Worm (Caenorhabditis elegans) whole organism, L4 larva: ENCODE data around the gene dgn-2.

Source experiments
- R02D3.7 ChIP-seq: fragments of 150-350 bp; sonication (generic microtip); optimal IDR thresholded peaks from 3 replicates; lab custom pipeline; 2014; ENCODE audit warnings: missing biosample characterization, missing genetic modification characterization
- T20F7.1 ChIP-seq: fragments of 200-800 bp; sonication (Bioruptor generic); optimal IDR thresholded peaks from 2 replicates; lab custom pipeline; 2018; ENCODE audit warnings: mild to moderate bottlenecking, missing genetic modification characterization, missing compliant biosample characterization
- Y105C5A.15 ChIP-seq: fragments of 200-800 bp; sonication (Bioruptor generic); IDR thresholded peaks from 2 replicates; pipeline ENCODE4 v1.3.6; 2022; ENCODE audit warnings: missing genetic modification characterization, missing compliant biosample characterization
- Y5F2A.4 ChIP-seq: fragments of 200-800 bp; sonication (Bioruptor generic); optimal IDR thresholded peaks from 2 replicates; lab custom pipeline; 2018; ENCODE audit warnings: mild to moderate bottlenecking, missing genetic modification characterization, missing compliant biosample characterization
- ZK337.2 ChIP-seq: fragments of 200-800 bp; sonication (Bioruptor generic); IDR thresholded peaks from 2 replicates; pipeline ENCODE4 v1.3.6; 2022; ENCODE audit warnings: missing genetic modification reagents, missing genetic modification characterization, missing compliant biosample characterization
- aly-2 ChIP-seq: sonication (generic microtip); optimal IDR thresholded peaks from 2 replicates; lab custom pipeline; 2018; ENCODE audit warnings: missing biosample characterization, missing genetic modification characterization
- ceh-28 ChIP-seq: fragments of 150-350 bp; optimal IDR thresholded peaks from 2 replicates; lab custom pipeline; 2014; ENCODE audit warnings: missing biosample characterization, missing genetic modification reagents, missing genetic modification characterization
- ceh-44 ChIP-seq: fragments of 200-800 bp; sonication (Bioruptor generic); IDR thresholded peaks from 2 replicates; pipeline ENCODE4 v1.3.6; 2022; ENCODE audit warnings: missing genetic modification reagents, missing genetic modification characterization, missing compliant biosample characterization
- ceh-82 ChIP-seq: sonication (generic microtip); optimal IDR thresholded peaks from 2 replicates; lab custom pipeline; 2017; ENCODE audit warnings: missing biosample characterization, missing genetic modification characterization
- ctbp-1 ChIP-seq: fragments of 200-800 bp; sonication (Bioruptor generic); IDR thresholded peaks from 2 replicates; pipeline ENCODE4 v1.3.6; 2022; ENCODE audit warnings: missing genetic modification reagents, missing genetic modification characterization, missing compliant biosample characterization
- daf-8 ChIP-seq: fragments of 200-800 bp; sonication (Bioruptor generic); IDR thresholded peaks from 2 replicates; pipeline ENCODE4 v1.3.6; 2022; ENCODE audit warnings: missing genetic modification characterization, missing compliant biosample characterization
- dmd-6 ChIP-seq: fragments of 200-800 bp; sonication (Bioruptor generic); IDR thresholded peaks from 2 replicates; pipeline ENCODE4 v1.3.6; 2022; ENCODE audit warnings: missing genetic modification reagents, missing genetic modification characterization, missing compliant biosample characterization
- dmd-9 ChIP-seq: fragments of 200-800 bp; sonication (Bioruptor generic); IDR thresholded peaks from 2 replicates; pipeline ENCODE4 v1.3.6; 2022; ENCODE audit warnings: missing genetic modification reagents, missing genetic modification characterization, missing compliant biosample characterization
- duxl-1 ChIP-seq: sonication (generic microtip); optimal IDR thresholded peaks from 2 replicates; lab custom pipeline; 2016; ENCODE audit warnings: mild to moderate bottlenecking, missing genetic modification characterization, moderate library complexity, missing compliant biosample characterization; ENCODE audit not compliant: poor library complexity
- dve-1 ChIP-seq: sonication (generic microtip); optimal IDR thresholded peaks from 2 replicates; lab custom pipeline; 2017; ENCODE audit warnings: antibody characterized with exemption, mild to moderate bottlenecking, missing genetic modification characterization, missing compliant biosample characterization; ENCODE audit not compliant: insufficient read depth
- egl-43 ChIP-seq: fragments of 200-800 bp; sonication (Bioruptor generic); IDR thresholded peaks from 2 replicates; pipeline ENCODE4 v1.3.6; 2022; ENCODE audit warnings: missing genetic modification reagents, missing genetic modification characterization, missing compliant biosample characterization
- fkh-10 ChIP-seq: fragments of 150-350 bp; optimal IDR thresholded peaks from 2 replicates; lab custom pipeline; 2014; ENCODE audit warnings: missing biosample characterization, missing genetic modification reagents, missing genetic modification characterization
- hlh-11 ChIP-seq: fragments of 200-800 bp; sonication (Bioruptor generic); optimal IDR thresholded peaks from 2 replicates; lab custom pipeline; 2018; ENCODE audit warnings: mild to moderate bottlenecking, missing genetic modification characterization, missing compliant biosample characterization
- hlh-30 ChIP-seq: sonication (generic microtip); optimal IDR thresholded peaks from 2 replicates; lab custom pipeline; 2017; ENCODE audit warnings: antibody characterized with exemption, mild to moderate bottlenecking, missing genetic modification characterization, missing compliant biosample characterization; ENCODE audit not compliant: insufficient read depth
- hmg-1.1 ChIP-seq: fragments of 200-800 bp; sonication (Bioruptor generic); IDR thresholded peaks from 2 replicates; pipeline ENCODE4 v1.3.6; 2022; ENCODE audit warnings: missing genetic modification reagents, missing genetic modification characterization, missing compliant biosample characterization
- jun-1 ChIP-seq: fragments of 150-350 bp; optimal IDR thresholded peaks from 2 replicates; lab custom pipeline; 2014; ENCODE audit warnings: missing biosample characterization, missing genetic modification reagents, missing genetic modification characterization
- lin-1 ChIP-seq: fragments of 200-800 bp; sonication (Bioruptor generic); IDR thresholded peaks from 2 replicates; pipeline ENCODE4 v1.3.6; 2022; ENCODE audit warnings: missing genetic modification reagents, missing genetic modification characterization, missing compliant biosample characterization
- lin-13 ChIP-seq: fragments of 150-350 bp; optimal IDR thresholded peaks from 2 replicates; lab custom pipeline; 2014; ENCODE audit warnings: missing biosample characterization, missing genetic modification reagents, missing genetic modification characterization
- lin-29 ChIP-seq: fragments of 200-800 bp; sonication (Bioruptor generic); IDR thresholded peaks from 2 replicates; pipeline ENCODE4 v1.3.6; 2022; ENCODE audit warnings: missing genetic modification reagents, missing genetic modification characterization, missing compliant biosample characterization
- lin-38 ChIP-seq: fragments of 200-800 bp; sonication (Bioruptor generic); IDR thresholded peaks from 2 replicates; pipeline ENCODE4 v1.3.6; 2022; ENCODE audit warnings: missing genetic modification reagents, missing genetic modification characterization, missing compliant biosample characterization
- lin-39 ChIP-seq: fragments of 150-350 bp; optimal IDR thresholded peaks from 2 replicates; lab custom pipeline; 2014; ENCODE audit warnings: missing biosample characterization, missing genetic modification reagents, missing genetic modification characterization
- lir-3 ChIP-seq: sonication (generic microtip); optimal IDR thresholded peaks from 2 replicates; lab custom pipeline; 2016; ENCODE audit warnings: mild to moderate bottlenecking, missing genetic modification characterization, missing compliant biosample characterization
- lsy-2 ChIP-seq, 2 experiments: fragments of 150-350 bp in 1 of 2; sonication (generic microtip) in 1 of 2; optimal IDR thresholded peaks; 2 replicates each; lab custom pipeline; 2014 to 2017; ENCODE audit warnings: missing biosample characterization in 2 of 2, missing genetic modification characterization in 2 of 2
- mdl-1 ChIP-seq, 2 experiments: fragments of 150-350 bp in 1 of 2; sonication (generic microtip) in 1 of 2; optimal IDR thresholded peaks; 2 replicates each; lab custom pipeline; 2014 to 2017; ENCODE audit warnings: missing biosample characterization in 2 of 2, missing genetic modification characterization in 2 of 2
- mxl-2 ChIP-seq: fragments of 200-800 bp; sonication (Bioruptor generic); conservative IDR thresholded peaks from 2 replicates; pipeline ENCODE4 v1.3.6; 2022; ENCODE audit warnings: missing genetic modification reagents, missing genetic modification characterization, missing compliant biosample characterization
- nhr-10 ChIP-seq: fragments of 150-350 bp; optimal IDR thresholded peaks from 2 replicates; lab custom pipeline; 2014; ENCODE audit warnings: missing biosample characterization, missing genetic modification characterization
- nhr-102 ChIP-seq: sonication (generic microtip); optimal IDR thresholded peaks from 2 replicates; lab custom pipeline; 2016; ENCODE audit warnings: mild to moderate bottlenecking, missing genetic modification characterization, moderate library complexity, missing compliant biosample characterization
- nhr-237 ChIP-seq: sonication (generic microtip); optimal IDR thresholded peaks from 2 replicates; lab custom pipeline; 2017; ENCODE audit warnings: missing biosample characterization, missing genetic modification characterization
- nhr-25 ChIP-seq: sonication (generic microtip); optimal IDR thresholded peaks from 2 replicates; lab custom pipeline; 2017; ENCODE audit warnings: missing genetic modification characterization, mild to moderate bottlenecking, missing compliant biosample characterization, antibody characterized with exemption, moderate library complexity, borderline replicate concordance; ENCODE audit not compliant: insufficient read depth
- nhr-28 ChIP-seq: fragments of 150-350 bp; optimal IDR thresholded peaks from 2 replicates; lab custom pipeline; 2014; ENCODE audit warnings: missing biosample characterization, missing genetic modification characterization
- nhr-42 ChIP-seq: fragments of 200-800 bp; sonication (Bioruptor generic); IDR thresholded peaks from 2 replicates; pipeline ENCODE4 v1.3.6; 2022; ENCODE audit warnings: missing genetic modification characterization, missing compliant biosample characterization
- pha-4 ChIP-seq, 2 experiments: fragments of 150-350 bp in 1 of 2; fragments of 200-800 bp in 1 of 2; sonication (Bioruptor generic) in 1 of 2; IDR thresholded peaks in 1 of 2; optimal IDR thresholded peaks in 1 of 2; 2 replicates each; pipeline versions ENCODE4 v1.3.6 to Lab custom; 2014 to 2022; ENCODE audit warnings: missing genetic modification characterization in 2 of 2, missing genetic modification reagents in 2 of 2, missing biosample characterization in 1 of 2, missing compliant biosample characterization in 1 of 2
- php-3 ChIP-seq: fragments of 200-800 bp; sonication (Bioruptor generic); IDR thresholded peaks from 2 replicates; pipeline ENCODE4 v1.3.6; 2022; ENCODE audit warnings: missing genetic modification reagents, missing genetic modification characterization, missing compliant biosample characterization
- rbr-2 ChIP-seq: sonication (generic microtip); optimal IDR thresholded peaks from 2 replicates; lab custom pipeline; 2016; ENCODE audit warnings: missing genotype, missing genetic modification characterization, missing compliant biosample characterization
- saeg-2 ChIP-seq: fragments of 200-800 bp; sonication (Bioruptor generic); IDR thresholded peaks from 2 replicates; pipeline ENCODE4 v1.3.6; 2022; ENCODE audit warnings: missing genetic modification reagents, missing genetic modification characterization, missing compliant biosample characterization
- set-16 ChIP-seq: fragments of 200-800 bp; sonication (Bioruptor generic); IDR thresholded peaks from 2 replicates; pipeline ENCODE4 v1.3.6; 2022; ENCODE audit warnings: missing genetic modification reagents, missing genetic modification characterization, missing compliant biosample characterization
- spr-1 ChIP-seq: sonication (generic microtip); optimal IDR thresholded peaks from 2 replicates; lab custom pipeline; 2016; ENCODE audit warnings: mild to moderate bottlenecking, missing genetic modification characterization, missing compliant biosample characterization
- spr-3 ChIP-seq: fragments of 200-800 bp; sonication (Bioruptor generic); optimal IDR thresholded peaks from 2 replicates; lab custom pipeline; 2018; ENCODE audit warnings: mild to moderate bottlenecking, missing genetic modification characterization, missing compliant biosample characterization
- tra-1 ChIP-seq: fragments of 200-800 bp; sonication (Bioruptor generic); IDR thresholded peaks from 2 replicates; pipeline ENCODE4 v1.3.6; 2022; ENCODE audit warnings: missing genetic modification reagents, missing genetic modification characterization, missing compliant biosample characterization
- unc-130 ChIP-seq: sonication (generic microtip); optimal IDR thresholded peaks from 2 replicates; lab custom pipeline; 2016; ENCODE audit warnings: missing genetic modification reagents, missing genetic modification characterization, missing compliant biosample characterization
- unc-39 ChIP-seq: sonication (generic microtip); optimal IDR thresholded peaks from 2 replicates; lab custom pipeline; 2017; ENCODE audit warnings: missing biosample characterization, missing genetic modification characterization
- vab-7 ChIP-seq: fragments of 200-800 bp; sonication (Bioruptor generic); IDR thresholded peaks from 2 replicates; pipeline ENCODE4 v1.3.6; 2022; ENCODE audit warnings: missing genetic modification reagents, missing genetic modification characterization, missing compliant biosample characterization
- ztf-7 ChIP-seq: fragments of 150-350 bp; optimal IDR thresholded peaks from 2 replicates; lab custom pipeline; 2014; ENCODE audit warnings: missing biosample characterization, missing genetic modification characterization

Gene dgn-2

ce11 chrX:1389382-1389983 is 22.2 kb upstream of the dgn-2 start (continued):
- TF ChIP-seq spr-1 = peak; percentile 96
- TF ChIP-seq mxl-2 = no peak
- TF ChIP-seq Y105C5A.15 (GFP tag; lab: Robert Waterston, UW) = 0 out of 2 replicates have a peak, but pooled peaks have one; percentile 66
- TF ChIP-seq dve-1 = peak; percentile 94
- no peak for TF ChIP-seq unc-39 (tag; lab: Kevin White, UChicago)
- peak; percentile 73 for TF ChIP-seq nhr-25
- peak; percentile 88 for TF ChIP-seq T20F7.1 (GFP tag; lab: Kevin White, UChicago)
- peak; percentile 86 for TF ChIP-seq tra-1
- TF ChIP-seq ZK337.2 (GFP tag; lab: Robert Waterston, UW) = peak; percentile 79; the same call in 1 of the 2 replicates
- no peak for TF ChIP-seq daf-8 (GFP tag; lab: Robert Waterston, UW)
- TF ChIP-seq nhr-42 (GFP tag; lab: Robert Waterston, UW) = peak; percentile 96
- TF ChIP-seq nhr-237 (tag; lab: Kevin White, UChicago) = peak; percentile 78
- TF ChIP-seq lsy-2 (tag; optimal IDR thresholded peaks at IDR 0.05; lab: Kevin White, UChicago) = peak; percentile 92 to 93
- TF ChIP-seq fkh-10 (GFP tag; lab: Kevin White, UChicago) = peak; percentile 77
- 0 out of 2 replicates have a peak, but pooled peaks have one; percentile 32 for TF ChIP-seq ceh-44
- peak; percentile 69 to 85 for TF ChIP-seq mdl-1 (tag; optimal IDR thresholded peaks at IDR 0.05; lab: Kevin White, UChicago)
- peak; percentile 70 for TF ChIP-seq lin-39 (tag; lab: Kevin White, UChicago)
- TF ChIP-seq lin-38 = peak; percentile 72
- TF ChIP-seq unc-130 (GFP tag; lab: Kevin White, UChicago) = no peak
- peak; percentile 81; the same call in 1 of the 2 replicates for TF ChIP-seq saeg-2 (GFP tag; lab: Robert Waterston, UW)
- TF ChIP-seq spr-3 (GFP tag; lab: Kevin White, UChicago) = peak; percentile 92
- peak; percentile 97 for TF ChIP-seq rbr-2 (tag; lab: Kevin White, UChicago)
- TF ChIP-seq jun-1 (tag; lab: Kevin White, UChicago) = peak; percentile 95
- TF ChIP-seq Y5F2A.4 = peak; percentile 61
- TF ChIP-seq nhr-10 (tag; lab: Kevin White, UChicago) = peak; percentile 92
- TF ChIP-seq ceh-82 (tag; lab: Kevin White, UChicago) = no peak
- peak; percentile 79 for TF ChIP-seq pha-4 (GFP tag; IDR thresholded peaks at IDR 0.05; lab: Robert Waterston, UW)
- no peak for TF ChIP-seq pha-4 (tag; optimal IDR thresholded peaks at IDR 0.05; lab: Kevin White, UChicago)
- TF ChIP-seq lin-29 = peak; percentile 61; the same call in 1 of the 2 replicates
- TF ChIP-seq R02D3.7 (tag; lab: Kevin White, UChicago) = no peak
- peak; percentile 77 for TF ChIP-seq nhr-28 (tag; lab: Kevin White, UChicago)
- peak; percentile 90 for TF ChIP-seq vab-7 (GFP tag; lab: Robert Waterston, UW)
- no peak for TF ChIP-seq dmd-9 (GFP tag; lab: Robert Waterston, UW)
- peak; percentile 95 for TF ChIP-seq hlh-30
- TF ChIP-seq lir-3 (tag; lab: Kevin White, UChicago) = peak; percentile 67
- TF ChIP-seq aly-2 = no peak

ce11 chrX:1386893-1387367 is 19.6 kb upstream of the dgn-2 start, which contains the start of gene F56C3.1:
F56C3.1 (plus strand) TSS chrX:1387317.
- TF ChIP-seq hlh-11 (tag; lab: Kevin White, UChicago) (peak; percentile 3), ztf-7 (tag; lab: Kevin White, UChicago) (no peak), nhr-102 (tag; lab: Kevin White, UChicago) (peak; percentile 34), lin-13 (GFP tag; lab: Kevin White, UChicago) (no peak), ZK337.2 (GFP tag; lab: Robert Waterston, UW) (0 out of 2 replicates have a peak, but pooled peaks have one; percentile 29), lin-1 (no peak), spr-1 (no peak), hmg-1.1 (GFP tag; lab: Robert Waterston, UW) (peak; percentile 73), ctbp-1 (GFP tag; lab: Robert Waterston, UW) (no peak), dmd-6 (GFP tag; lab: Robert Waterston, UW) (0 out of 2 replicates have a peak, but pooled peaks have one; percentile 15), egl-43 (GFP tag; lab: Robert Waterston, UW) (0 out of 2 replicates have a peak, but pooled peaks have one; percentile 33), jun-1 (tag; lab: Kevin White, UChicago) (no peak), nhr-42 (GFP tag; lab: Robert Waterston, UW) (peak; percentile 55; the same call in 1 of the 2 replicates), lin-38 (peak; percentile 31; the same call in 1 of the 2 replicates), set-16 (GFP tag; lab: Robert Waterston, UW) (peak; percentile 39; the same call in 1 of the 2 replicates), Y5F2A.4 (no peak), ceh-28 (tag; lab: Kevin White, UChicago) (no peak), php-3 (GFP tag; lab: Robert Waterston, UW) (0 out of 2 replicates have a peak, but pooled peaks have one; percentile 47), duxl-1 (tag; lab: Kevin White, UChicago) (no peak)
